Worm (Caenorhabditis elegans) whole organism, mixed stage, embryonic: ENCODE measurements around the gene dos-3.

Experiments
- M03D4.4 ChIP-seq: sonication (generic microtip); optimal IDR thresholded peaks from 2 replicates; lab custom pipeline; 2017; ENCODE audit warnings: mild to moderate bottlenecking, missing genetic modification characterization, missing compliant biosample characterization
- bed-3 ChIP-seq: fragments of 200-800 bp; sonication (Bioruptor generic); optimal IDR thresholded peaks from 3 replicates; lab custom pipeline; 2018; ENCODE audit warnings: mild to moderate bottlenecking, missing genetic modification characterization, moderate library complexity, missing compliant biosample characterization
- blmp-1 ChIP-seq: fragments of 150-350 bp; optimal IDR thresholded peaks from 2 replicates; lab custom pipeline; 2014; ENCODE audit warnings: missing biosample characterization, missing genetic modification characterization
- ceh-39 ChIP-seq: fragments of 150-350 bp; optimal IDR thresholded peaks from 2 replicates; lab custom pipeline; 2014; ENCODE audit warnings: missing biosample characterization, missing genetic modification characterization
- ceh-43 ChIP-seq: fragments of 200-800 bp; sonication (Bioruptor generic); optimal IDR thresholded peaks from 2 replicates; lab custom pipeline; 2018; ENCODE audit warnings: mild to moderate bottlenecking, missing genetic modification characterization, moderate library complexity, missing compliant biosample characterization
- ceh-83 ChIP-seq: fragments of 200-800 bp; sonication (Bioruptor generic); optimal IDR thresholded peaks from 2 replicates; lab custom pipeline; 2018; ENCODE audit warnings: mild to moderate bottlenecking, missing genetic modification characterization, missing compliant biosample characterization
- ces-1 ChIP-seq: fragments of 150-350 bp; optimal IDR thresholded peaks from 2 replicates; lab custom pipeline; 2014; ENCODE audit warnings: missing biosample characterization, missing genetic modification reagents, missing genetic modification characterization
- cnd-1 ChIP-seq: fragments of 200-800 bp; sonication (Bioruptor generic); optimal IDR thresholded peaks from 2 replicates; lab custom pipeline; 2018; ENCODE audit warnings: mild to moderate bottlenecking, missing genetic modification characterization, missing compliant biosample characterization
- drap-1 ChIP-seq: fragments of 200-800 bp; sonication (Bioruptor generic); optimal IDR thresholded peaks from 3 replicates; lab custom pipeline; 2018; ENCODE audit warnings: mild to moderate bottlenecking, missing genetic modification characterization, missing compliant biosample characterization
- elt-1 ChIP-seq: sonication (generic microtip); optimal IDR thresholded peaks from 2 replicates; lab custom pipeline; 2017; ENCODE audit warnings: missing genetic modification characterization, mild to moderate bottlenecking, missing compliant biosample characterization, antibody characterized with exemption, moderate library complexity, borderline replicate concordance; ENCODE audit not compliant: insufficient read depth
- elt-3 ChIP-seq: fragments of 150-350 bp; optimal IDR thresholded peaks from 2 replicates; lab custom pipeline; 2014; ENCODE audit warnings: missing biosample characterization, missing genetic modification characterization
- flh-1 ChIP-seq: fragments of 200-800 bp; sonication (Bioruptor generic); optimal IDR thresholded peaks from 2 replicates; lab custom pipeline; 2018; ENCODE audit warnings: mild to moderate bottlenecking, missing genetic modification characterization, moderate library complexity, missing compliant biosample characterization
- ham-2 ChIP-seq: fragments of 200-800 bp; sonication (Bioruptor generic); optimal IDR thresholded peaks from 2 replicates; lab custom pipeline; 2018; ENCODE audit warnings: mild to moderate bottlenecking, missing genetic modification characterization, missing compliant biosample characterization
- hlh-1 ChIP-seq: fragments of 150-350 bp; optimal IDR thresholded peaks from 2 replicates; lab custom pipeline; 2014; ENCODE audit warnings: missing biosample characterization, missing genetic modification reagents, missing genetic modification characterization
- lin-13 ChIP-seq: fragments of 150-350 bp; optimal IDR thresholded peaks from 2 replicates; lab custom pipeline; 2014; ENCODE audit warnings: missing biosample characterization, missing genetic modification characterization
- lin-32 ChIP-seq: fragments of 200-800 bp; sonication (Bioruptor generic); optimal IDR thresholded peaks from 2 replicates; lab custom pipeline; 2018; ENCODE audit warnings: mild to moderate bottlenecking, missing genetic modification characterization, missing compliant biosample characterization
- lsy-2 ChIP-seq: fragments of 150-350 bp; optimal IDR thresholded peaks from 2 replicates; lab custom pipeline; 2014; ENCODE audit warnings: missing biosample characterization, missing genetic modification characterization
- mab-5 ChIP-seq: fragments of 150-350 bp; optimal IDR thresholded peaks from 2 replicates; lab custom pipeline; 2014; ENCODE audit warnings: missing biosample characterization, missing genetic modification characterization
- mep-1 ChIP-seq: fragments of 150-350 bp; optimal IDR thresholded peaks from 2 replicates; lab custom pipeline; 2017; ENCODE audit warnings: missing biosample characterization, missing genetic modification reagents, missing genetic modification characterization, inconsistent platforms
- mls-2 ChIP-seq: sonication (generic microtip); optimal IDR thresholded peaks from 2 replicates; lab custom pipeline; 2016; ENCODE audit warnings: mild to moderate bottlenecking, missing genetic modification characterization, moderate library complexity, missing compliant biosample characterization
- nhr-12 ChIP-seq: fragments of 150-350 bp; optimal IDR thresholded peaks from 2 replicates; lab custom pipeline; 2014; ENCODE audit warnings: missing biosample characterization, missing genetic modification characterization
- nhr-2 ChIP-seq: fragments of 150-350 bp; optimal IDR thresholded peaks from 2 replicates; lab custom pipeline; 2014; ENCODE audit warnings: missing biosample characterization, missing genetic modification characterization
- nhr-237 ChIP-seq: fragments of 150-350 bp; optimal IDR thresholded peaks from 2 replicates; lab custom pipeline; 2014; ENCODE audit warnings: missing biosample characterization, missing genetic modification characterization
- nhr-28 ChIP-seq: fragments of 150-350 bp; optimal IDR thresholded peaks from 2 replicates; lab custom pipeline; 2014; ENCODE audit warnings: missing biosample characterization, missing genetic modification characterization
- nhr-76 ChIP-seq: sonication (generic microtip); optimal IDR thresholded peaks from 2 replicates; lab custom pipeline; 2017; ENCODE audit warnings: missing biosample characterization, missing genetic modification characterization
- pha-4 ChIP-seq: fragments of 150-350 bp; optimal IDR thresholded peaks from 2 replicates; lab custom pipeline; 2018; ENCODE audit warnings: missing biosample characterization, missing genetic modification reagents, missing genetic modification characterization
- sem-2 ChIP-seq: fragments of 200-800 bp; sonication (Bioruptor generic); optimal IDR thresholded peaks from 2 replicates; lab custom pipeline; 2018; ENCODE audit warnings: mild to moderate bottlenecking, missing genetic modification characterization, missing compliant biosample characterization
- snpc-4 ChIP-seq: fragments of 150-350 bp; optimal IDR thresholded peaks from 2 replicates; lab custom pipeline; 2014; ENCODE audit warnings: missing biosample characterization, missing genetic modification characterization
- sptf-1 ChIP-seq: sonication (generic microtip); optimal IDR thresholded peaks from 2 replicates; lab custom pipeline; 2017; ENCODE audit warnings: mild to moderate bottlenecking, missing genetic modification characterization, moderate library complexity, missing compliant biosample characterization
- tbx-8 ChIP-seq: fragments of 200-800 bp; sonication (Bioruptor generic); optimal IDR thresholded peaks from 2 replicates; lab custom pipeline; 2018; ENCODE audit warnings: mild to moderate bottlenecking, missing genetic modification characterization, moderate library complexity, missing compliant biosample characterization
- unc-120 ChIP-seq: sonication (generic microtip); optimal IDR thresholded peaks from 2 replicates; lab custom pipeline; 2017; ENCODE audit warnings: missing genetic modification characterization, missing compliant biosample characterization; ENCODE audit not compliant: poor library complexity, severe bottlenecking
- unc-39 ChIP-seq: fragments of 150-350 bp; optimal IDR thresholded peaks from 2 replicates; lab custom pipeline; 2014; ENCODE audit warnings: missing biosample characterization, missing genetic modification characterization
- unc-62 ChIP-seq: fragments of 150-350 bp; optimal IDR thresholded peaks from 2 replicates; lab custom pipeline; 2014; ENCODE audit warnings: missing biosample characterization, missing genetic modification reagents, missing genetic modification characterization
- zip-8 ChIP-seq: fragments of 150-350 bp; optimal IDR thresholded peaks from 2 replicates; lab custom pipeline; 2014; ENCODE audit warnings: missing biosample characterization, missing genetic modification characterization
- ztf-11 ChIP-seq: fragments of 150-350 bp; optimal IDR thresholded peaks from 2 replicates; lab custom pipeline; 2014; ENCODE audit warnings: missing biosample characterization, missing genetic modification characterization

The dos-3 gene

DNA sequence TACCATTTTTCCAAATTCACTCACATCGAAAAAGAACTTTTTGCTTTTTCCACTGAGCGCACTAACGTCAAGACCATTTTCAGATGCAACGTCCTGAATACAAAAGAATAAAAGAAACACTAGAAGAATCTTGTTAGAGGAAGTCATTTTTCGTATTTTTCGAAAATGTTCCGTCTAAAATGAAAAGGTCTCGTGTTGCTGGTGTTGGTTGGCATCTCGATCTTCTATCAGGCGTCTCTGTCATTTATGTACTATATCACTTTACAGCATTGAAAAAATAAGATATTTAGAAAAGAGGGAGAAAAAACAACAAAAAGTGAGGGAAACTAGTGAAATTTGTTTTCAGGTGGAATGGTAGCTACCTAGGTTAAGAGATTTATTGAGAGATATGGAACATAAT is 1.8 kb upstream of the dos-3 start, which contains the start of gene K02F3.9:
K02F3.9 (minus strand) TSS at position 190 of the 400 bp plus-strand sequence.
- no peak for TF ChIP-seq drap-1
- no peak for TF ChIP-seq snpc-4
- no peak for TF ChIP-seq M03D4.4 (tag; lab: Kevin White, UChicago)

ce11 chrIII:835713-836278 is 3.6 kb downstream of the dos-3 start:
- peak; percentile 38 for TF ChIP-seq bed-3 (GFP tag; lab: Kevin White, UChicago)
- peak; percentile 85 for TF ChIP-seq elt-3 (tag; lab: Kevin White, UChicago)
- TF ChIP-seq ceh-43 (GFP tag; lab: Kevin White, UChicago) = peak; percentile 48
- peak; percentile 3 for TF ChIP-seq lin-32 (GFP tag; lab: Kevin White, UChicago)
- TF ChIP-seq pha-4 = peak; percentile 20
- no peak for TF ChIP-seq lin-13 (tag; lab: Kevin White, UChicago)
- peak; percentile 88 for TF ChIP-seq sptf-1 (tag; lab: Kevin White, UChicago)
- no peak for TF ChIP-seq elt-1 (tag; lab: Kevin White, UChicago)
- no peak for TF ChIP-seq ztf-11 (tag; lab: Kevin White, UChicago)
- TF ChIP-seq lsy-2 (tag; lab: Kevin White, UChicago) = peak; percentile 4
- TF ChIP-seq nhr-28 = no peak
- peak; percentile 53 for TF ChIP-seq unc-120 (tag; lab: Kevin White, UChicago)
- no peak for TF ChIP-seq mep-1
- TF ChIP-seq nhr-2 = no peak
- TF ChIP-seq zip-8 = no peak
- peak; percentile 60 for TF ChIP-seq nhr-237 (tag; lab: Kevin White, UChicago)
- peak; percentile 66 for TF ChIP-seq tbx-8 (GFP tag; lab: Kevin White, UChicago)
- TF ChIP-seq flh-1 (GFP tag; lab: Kevin White, UChicago) = peak; percentile 69
- peak; percentile 47 for TF ChIP-seq ham-2
- peak; percentile 40 for TF ChIP-seq cnd-1 (tag; lab: Kevin White, UChicago)
- no peak for TF ChIP-seq nhr-76
- peak; percentile 62 for TF ChIP-seq sem-2 (GFP tag; lab: Kevin White, UChicago)
- TF ChIP-seq ceh-39 = no peak
- TF ChIP-seq hlh-1 = no peak
- peak; percentile 57 for TF ChIP-seq M03D4.4 (tag; lab: Kevin White, UChicago)
- no peak for TF ChIP-seq blmp-1 (tag; lab: Kevin White, UChicago)
- TF ChIP-seq drap-1 = peak; percentile 76
- no peak for TF ChIP-seq nhr-12 (tag; lab: Kevin White, UChicago)
- TF ChIP-seq snpc-4 = no peak
- TF ChIP-seq unc-62 (GFP tag; lab: Kevin White, UChicago) = peak; percentile 14
- TF ChIP-seq unc-39 (tag; lab: Kevin White, UChicago) = peak; percentile 50
- peak; percentile 64 for TF ChIP-seq ceh-83 (GFP tag; lab: Kevin White, UChicago)
- no peak for TF ChIP-seq mab-5 (tag; lab: Kevin White, UChicago)
- TF ChIP-seq ces-1 (GFP tag; lab: Kevin White, UChicago) = peak; percentile 46
- peak; percentile 79 for TF ChIP-seq mls-2 (tag; lab: Kevin White, UChicago)

ce11 chrIII:835208-835607 is 4.2 kb downstream of the dos-3 start:
- no peak for TF ChIP-seq hlh-1
- no peak for TF ChIP-seq lsy-2 (tag; lab: Kevin White, UChicago)
- TF ChIP-seq bed-3 (GFP tag; lab: Kevin White, UChicago) = no peak
- no peak for TF ChIP-seq unc-39 (tag; lab: Kevin White, UChicago)
- no peak for TF ChIP-seq nhr-2
- no peak for TF ChIP-seq nhr-12 (tag; lab: Kevin White, UChicago)
- no peak for TF ChIP-seq ztf-11 (tag; lab: Kevin White, UChicago)
- TF ChIP-seq mab-5 (tag; lab: Kevin White, UChicago) = no peak
- TF ChIP-seq lin-32 (GFP tag; lab: Kevin White, UChicago) = no peak

DNA sequence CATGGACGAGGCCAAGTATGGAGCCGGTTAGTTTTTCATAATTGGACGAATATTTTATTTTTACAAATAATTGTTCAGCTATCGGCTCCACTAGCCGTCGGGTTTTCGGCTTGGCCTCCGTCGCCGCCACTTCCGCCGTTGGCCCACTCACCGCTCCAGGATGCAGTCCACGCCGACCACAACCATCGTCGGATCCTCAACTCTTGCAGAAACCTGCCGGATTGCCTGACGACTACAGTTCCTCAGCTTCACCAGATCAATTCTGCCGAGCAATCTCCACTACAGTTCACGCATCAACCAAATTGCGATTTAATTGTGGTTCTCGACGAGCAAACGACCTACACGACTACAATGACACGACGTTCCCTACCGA is 5.0 kb downstream of the dos-3 start:
- TF ChIP-seq elt-3 (tag; lab: Kevin White, UChicago) = no peak
- no peak for TF ChIP-seq ztf-11 (tag; lab: Kevin White, UChicago)
- no peak for TF ChIP-seq bed-3 (GFP tag; lab: Kevin White, UChicago)
- no peak for TF ChIP-seq ceh-39
- TF ChIP-seq lsy-2 (tag; lab: Kevin White, UChicago) = no peak
- TF ChIP-seq zip-8 = no peak
- TF ChIP-seq ham-2 = no peak
- TF ChIP-seq lin-32 (GFP tag; lab: Kevin White, UChicago) = no peak
- no peak for TF ChIP-seq ceh-43 (GFP tag; lab: Kevin White, UChicago)
